Fruit fly (Drosophila melanogaster): ENCODE data around the gene CG9121.

CG9121 gene

dm6 chr2L:5050825-5051224 lies at the start of gene CG9121:
CG9121 (minus strand) TSS chr2L:5051062.
- TF ChIP-seq CG8478 (optimal IDR thresholded peaks at IDR 0.05): no peak
- TF ChIP-seq CTCF (optimal IDR thresholded peaks at IDR 0.05): no peak

- TF ChIP-seq CG8478 (optimal IDR thresholded peaks at IDR 0.05) (no peak), CTCF (optimal IDR thresholded peaks at IDR 0.05) (no peak)
Observed at dm6 chr2L:5100577-5100976, 49.7 kb upstream of the CG9121 start, which contains the start of gene Msp300. Msp300 (plus strand) TSS chr2L:5100877.

dm6 chr2L:5099790-5100360 lies 49.0 kb upstream of the CG9121 start, which contains the start of gene ND-13A:
ND-13A (minus strand) TSS chr2L:5100288.
- no peak for TF ChIP-seq CTCF (optimal IDR thresholded peaks at IDR 0.05)
- no peak for TF ChIP-seq CG8478 (optimal IDR thresholded peaks at IDR 0.05)

- no peak for TF ChIP-seq CTCF (optimal IDR thresholded peaks at IDR 0.05)
- no peak for TF ChIP-seq CG8478 (optimal IDR thresholded peaks at IDR 0.05)
Observed at dm6 chr2L:5096761-5097160, 45.9 kb upstream of the CG9121 start.

- no peak for TF ChIP-seq CG8478 (optimal IDR thresholded peaks at IDR 0.05)
- TF ChIP-seq CTCF (optimal IDR thresholded peaks at IDR 0.05): no peak
Observed at dm6 chr2L:5096222-5096621, 45.4 kb upstream of the CG9121 start, which contains the start of gene CG4230. CG4230 (plus strand) TSS chr2L:5096227.

- TF ChIP-seq CG8478 (optimal IDR thresholded peaks at IDR 0.05): no peak
- TF ChIP-seq CTCF (optimal IDR thresholded peaks at IDR 0.05): no peak
Observed at dm6 chr2L:5095350-5095962, 44.6 kb upstream of the CG9121 start.

- no peak for TF ChIP-seq CTCF (optimal IDR thresholded peaks at IDR 0.05)
- no peak for TF ChIP-seq CG8478 (optimal IDR thresholded peaks at IDR 0.05)
Observed at dm6 chr2L:5093772-5094350, 43.0 kb upstream of the CG9121 start, which contains the start of gene CG5828. CG5828 (plus strand) TSS chr2L:5093976.

dm6 chr2L:5092992-5093695 lies 42.3 kb upstream of the CG9121 start, which contains the start of gene Pgant5:
Pgant5 (minus strand) TSS chr2L:5093592.
- TF ChIP-seq CTCF (optimal IDR thresholded peaks at IDR 0.05): no peak
- no peak for TF ChIP-seq CG8478 (optimal IDR thresholded peaks at IDR 0.05)

- TF ChIP-seq CTCF (optimal IDR thresholded peaks at IDR 0.05) (no peak), CG8478 (optimal IDR thresholded peaks at IDR 0.05) (no peak)
Observed at dm6 chr2L:5092597-5092991, 41.7 kb upstream of the CG9121 start.

- TF ChIP-seq CG8478 (optimal IDR thresholded peaks at IDR 0.05): no peak
- TF ChIP-seq CTCF (optimal IDR thresholded peaks at IDR 0.05): no peak
Observed at dm6 chr2L:5092145-5092544, 41.3 kb upstream of the CG9121 start.

dm6 chr2L:5090352-5090751 lies 39.5 kb upstream of the CG9121 start:
- TF ChIP-seq CTCF (optimal IDR thresholded peaks at IDR 0.05) (no peak), CG8478 (optimal IDR thresholded peaks at IDR 0.05) (no peak)

- no peak for TF ChIP-seq CTCF (optimal IDR thresholded peaks at IDR 0.05)
- TF ChIP-seq CG8478 (optimal IDR thresholded peaks at IDR 0.05): no peak
Observed at dm6 chr2L:5089642-5090041, 38.8 kb upstream of the CG9121 start.

- TF ChIP-seq CG8478 (optimal IDR thresholded peaks at IDR 0.05) (no peak), CTCF (optimal IDR thresholded peaks at IDR 0.05) (no peak)
Observed at dm6 chr2L:5088649-5089270, 37.9 kb upstream of the CG9121 start.

- TF ChIP-seq CTCF (optimal IDR thresholded peaks at IDR 0.05) (no peak), CG8478 (optimal IDR thresholded peaks at IDR 0.05) (no peak)
Observed at dm6 chr2L:5086905-5087522, 36.2 kb upstream of the CG9121 start.

dm6 chr2L:5085561-5085960 lies 34.7 kb upstream of the CG9121 start:
- TF ChIP-seq CTCF (optimal IDR thresholded peaks at IDR 0.05): no peak
- no peak for TF ChIP-seq CG8478 (optimal IDR thresholded peaks at IDR 0.05)
